Worm (Caenorhabditis elegans) whole organism, late embryonic: ENCODE data around the gene ebp-2.

ENCODE experiments used
- C08G9.2 ChIP-seq: sonication (generic microtip); optimal IDR thresholded peaks from 2 replicates; lab custom pipeline; 2016; ENCODE audit warnings: mild to moderate bottlenecking, missing genetic modification characterization, moderate library complexity, missing compliant biosample characterization
- C38D4.7 ChIP-seq: fragments of 200-800 bp; sonication (Bioruptor generic); optimal IDR thresholded peaks from 2 replicates; lab custom pipeline; 2018; ENCODE audit warnings: mild to moderate bottlenecking, missing genetic modification characterization, moderate library complexity, missing compliant biosample characterization
- F13H6.1 ChIP-seq: sonication (generic microtip); optimal IDR thresholded peaks from 2 replicates; lab custom pipeline; 2016; ENCODE audit warnings: missing genetic modification characterization, missing compliant biosample characterization
- K02D7.2 ChIP-seq: sonication (generic microtip); optimal IDR thresholded peaks from 2 replicates; lab custom pipeline; 2017; ENCODE audit warnings: mild to moderate bottlenecking, missing genetic modification characterization, missing compliant biosample characterization
- K09A11.1 ChIP-seq: sonication (generic microtip); optimal IDR thresholded peaks from 2 replicates; lab custom pipeline; 2017; ENCODE audit warnings: antibody characterized with exemption, mild to moderate bottlenecking, missing genetic modification characterization, missing compliant biosample characterization; ENCODE audit not compliant: insufficient read depth
- Y22D7AL.16 ChIP-seq: sonication (generic microtip); optimal IDR thresholded peaks from 2 replicates; lab custom pipeline; 2016; ENCODE audit warnings: missing genetic modification characterization, missing compliant biosample characterization
- ama-1 ChIP-seq: fragments of 150-350 bp; optimal IDR thresholded peaks from 2 replicates; lab custom pipeline; 2014
- ceh-14 ChIP-seq: sonication (generic microtip); optimal IDR thresholded peaks from 2 replicates; lab custom pipeline; 2016; ENCODE audit warnings: missing genotype, missing genetic modification characterization, missing compliant biosample characterization
- ceh-18 ChIP-seq: sonication (generic microtip); optimal IDR thresholded peaks from 2 replicates; lab custom pipeline; 2016; ENCODE audit warnings: missing genetic modification characterization, missing compliant biosample characterization
- ceh-22 ChIP-seq: sonication (generic microtip); optimal IDR thresholded peaks from 2 replicates; lab custom pipeline; 2017; ENCODE audit warnings: missing biosample characterization, missing genetic modification characterization
- ceh-30 ChIP-seq: fragments of 150-350 bp; optimal IDR thresholded peaks from 2 replicates; lab custom pipeline; 2014; ENCODE audit warnings: missing biosample characterization, missing genetic modification characterization
- ceh-31 ChIP-seq: sonication (generic microtip); optimal IDR thresholded peaks from 2 replicates; lab custom pipeline; 2016; ENCODE audit warnings: missing genetic modification characterization, missing compliant biosample characterization
- ceh-48 ChIP-seq: sonication (generic microtip); optimal IDR thresholded peaks from 2 replicates; lab custom pipeline; 2016; ENCODE audit warnings: missing genetic modification characterization, inconsistent platforms, missing compliant biosample characterization
- ceh-6 ChIP-seq: fragments of 200-800 bp; sonication (Bioruptor generic); optimal IDR thresholded peaks from 2 replicates; lab custom pipeline; 2018; ENCODE audit warnings: mild to moderate bottlenecking, missing genetic modification characterization, missing compliant biosample characterization
- che-1 ChIP-seq: sonication (generic microtip); optimal IDR thresholded peaks from 2 replicates; lab custom pipeline; 2016; ENCODE audit warnings: mild to moderate bottlenecking, missing genetic modification characterization, missing compliant biosample characterization
- dve-1 ChIP-seq: sonication (generic microtip); optimal IDR thresholded peaks from 2 replicates; lab custom pipeline; 2017; ENCODE audit warnings: antibody characterized with exemption, mild to moderate bottlenecking, missing genetic modification characterization, missing compliant biosample characterization
- ets-4 ChIP-seq: sonication (generic microtip); optimal IDR thresholded peaks from 2 replicates; lab custom pipeline; 2016; ENCODE audit warnings: missing genetic modification characterization, missing compliant biosample characterization
- eyg-1 ChIP-seq: sonication (generic microtip); optimal IDR thresholded peaks from 2 replicates; lab custom pipeline; 2016; ENCODE audit warnings: missing genotype, missing genetic modification characterization, missing compliant biosample characterization
- fax-1 ChIP-seq: sonication (generic microtip); optimal IDR thresholded peaks from 2 replicates; lab custom pipeline; 2016; ENCODE audit warnings: missing genotype, missing genetic modification characterization, missing compliant biosample characterization
- fkh-6 ChIP-seq: sonication (generic microtip); optimal IDR thresholded peaks from 2 replicates; lab custom pipeline; 2016; ENCODE audit warnings: missing genetic modification characterization, missing compliant biosample characterization
- gmeb-2 ChIP-seq: sonication (generic microtip); optimal IDR thresholded peaks from 2 replicates; lab custom pipeline; 2016; ENCODE audit warnings: missing genetic modification characterization, inconsistent platforms, missing compliant biosample characterization
- hlh-15 ChIP-seq: sonication (generic microtip); optimal IDR thresholded peaks from 2 replicates; lab custom pipeline; 2016; ENCODE audit warnings: missing genetic modification characterization, missing compliant biosample characterization
- hlh-30 ChIP-seq: sonication (generic microtip); optimal IDR thresholded peaks from 2 replicates; lab custom pipeline; 2017; ENCODE audit warnings: antibody characterized with exemption, missing genetic modification characterization, missing compliant biosample characterization; ENCODE audit not compliant: insufficient read depth
- hlh-6 ChIP-seq: sonication (generic microtip); optimal IDR thresholded peaks from 2 replicates; lab custom pipeline; 2016; ENCODE audit warnings: missing genotype, missing genetic modification characterization, missing compliant biosample characterization
- hlh-8 ChIP-seq: sonication (generic microtip); optimal IDR thresholded peaks from 2 replicates; lab custom pipeline; 2016; ENCODE audit warnings: missing genotype, missing genetic modification characterization, missing compliant biosample characterization
- lin-11 ChIP-seq: fragments of 200-800 bp; sonication (Bioruptor generic); optimal IDR thresholded peaks from 2 replicates; lab custom pipeline; 2018; ENCODE audit warnings: mild to moderate bottlenecking, missing genetic modification characterization, missing compliant biosample characterization
- nfya-1 ChIP-seq: sonication (generic microtip); optimal IDR thresholded peaks from 2 replicates; lab custom pipeline; 2017; ENCODE audit warnings: missing genetic modification characterization, mild to moderate bottlenecking, missing compliant biosample characterization, antibody characterized with exemption, moderate library complexity
- nhr-232 ChIP-seq: sonication (generic microtip); optimal IDR thresholded peaks from 2 replicates; lab custom pipeline; 2016; ENCODE audit warnings: missing genetic modification characterization, missing compliant biosample characterization
- pax-1 ChIP-seq: fragments of 150-350 bp; optimal IDR thresholded peaks from 2 replicates; lab custom pipeline; 2014; ENCODE audit warnings: missing biosample characterization, missing genetic modification characterization
- pha-2 ChIP-seq: sonication (generic microtip); optimal IDR thresholded peaks from 2 replicates; lab custom pipeline; 2017; ENCODE audit warnings: mild to moderate bottlenecking, missing genetic modification characterization, missing compliant biosample characterization
- rnt-1 ChIP-seq: sonication (generic microtip); optimal IDR thresholded peaks from 2 replicates; lab custom pipeline; 2016; ENCODE audit warnings: missing genetic modification characterization, missing compliant biosample characterization
- sdc-2 ChIP-seq: sonication (generic microtip); optimal IDR thresholded peaks from 2 replicates; lab custom pipeline; 2016; ENCODE audit warnings: missing genotype, missing genetic modification characterization, missing compliant biosample characterization
- tbx-2 ChIP-seq: sonication (generic microtip); optimal IDR thresholded peaks from 2 replicates; lab custom pipeline; 2016; ENCODE audit warnings: missing genetic modification characterization, missing compliant biosample characterization
- tbx-7 ChIP-seq: sonication (generic microtip); optimal IDR thresholded peaks from 2 replicates; lab custom pipeline; 2016; ENCODE audit warnings: missing genotype, missing genetic modification characterization, missing compliant biosample characterization
- ttx-3 ChIP-seq: sonication (generic microtip); optimal IDR thresholded peaks from 2 replicates; lab custom pipeline; 2016; ENCODE audit warnings: missing genetic modification reagents, missing genetic modification characterization, missing compliant biosample characterization
- unc-3 ChIP-seq, 2 experiments: fragments of 200-800 bp in 1 of 2; sonication (Bioruptor generic) in 1 of 2; sonication (generic microtip) in 1 of 2; conservative IDR thresholded peaks in 1 of 2; optimal IDR thresholded peaks in 1 of 2; 2 replicates each; pipeline versions ENCODE4 v1.3.6 to Lab custom; 2016 to 2022; ENCODE audit warnings: missing compliant biosample characterization in 2 of 2, missing genetic modification characterization in 2 of 2, missing genetic modification reagents in 1 of 2
- unc-42 ChIP-seq: sonication (generic microtip); optimal IDR thresholded peaks from 2 replicates; lab custom pipeline; 2016; ENCODE audit warnings: missing genotype, missing genetic modification characterization, missing compliant biosample characterization

Gene ebp-2

ce11 chrII:11433942-11434341, 8.6 kb upstream of the ebp-2 start, which contains the start of gene C05D12.5:
Gene C05D12.5, plus strand, starts transcription at chrII:11434242.
- TF ChIP-seq fax-1 (no peak), lin-11 (tag; lab: Kevin White, UChicago) (no peak), fkh-6 (tag; lab: Kevin White, UChicago) (no peak), ceh-22 (no peak), K02D7.2 (no peak), Y22D7AL.16 (tag; lab: Kevin White, UChicago) (no peak), hlh-15 (tag; lab: Kevin White, UChicago) (no peak), nfya-1 (tag; lab: Kevin White, UChicago) (no peak), hlh-8 (tag; lab: Kevin White, UChicago) (no peak), nhr-232 (tag; lab: Kevin White, UChicago) (no peak), ets-4 (no peak), K09A11.1 (tag; lab: Kevin White, UChicago) (no peak)

ce11 chrII:11438417-11438816, 4.1 kb upstream of the ebp-2 start, which contains the start of gene vha-6:
Gene vha-6, minus strand, starts transcription at chrII:11438452.
- no peak for TF ChIP-seq ama-1 (lab: Kevin White, UChicago)
- no peak for TF ChIP-seq nfya-1 (tag; lab: Kevin White, UChicago)
- TF ChIP-seq, all 69 proteins: peak for 0

- TF ChIP-seq unc-3 (GFP tag; conservative IDR thresholded peaks at IDR 0.05; lab: Robert Waterston, UW) (no peak), unc-3 (tag; optimal IDR thresholded peaks at IDR 0.05; lab: Kevin White, UChicago) (no peak), unc-42 (tag; lab: Kevin White, UChicago) (peak; percentile 93)
- TF ChIP-seq, all 69 proteins: peak for 1
Measured at ce11 chrII:11440265-11440664, 2.3 kb upstream of the ebp-2 start, which contains the start of gene VW02B12L.2. Gene VW02B12L.2, minus strand, starts transcription at chrII:11440329.

- TF ChIP-seq C08G9.2 (tag; lab: Kevin White, UChicago) (peak; percentile 8), ttx-3 (tag; lab: Kevin White, UChicago) (no peak), hlh-6 (peak; percentile 23)
Measured at ce11 chrII:11443128-11443527, 603 bp downstream of the ebp-2 start.

ce11 chrII:11443862-11444261, 1.3 kb downstream of the ebp-2 start, which contains the start of gene adbp-1:
Gene adbp-1, plus strand, starts transcription at chrII:11444162.
- no peak for TF ChIP-seq tbx-2 (tag; lab: Kevin White, UChicago)
- no peak for TF ChIP-seq pha-2 (tag; lab: Kevin White, UChicago)
- no peak for TF ChIP-seq ceh-31 (tag; lab: Kevin White, UChicago)
- no peak for TF ChIP-seq unc-3 (GFP tag; conservative IDR thresholded peaks at IDR 0.05; lab: Robert Waterston, UW)
- TF ChIP-seq unc-3 (tag; optimal IDR thresholded peaks at IDR 0.05; lab: Kevin White, UChicago): no peak
- no peak for TF ChIP-seq eyg-1 (tag; lab: Kevin White, UChicago)
- no peak for TF ChIP-seq ceh-14 (tag; lab: Kevin White, UChicago)
- TF ChIP-seq F13H6.1 (tag; lab: Kevin White, UChicago): no peak
- TF ChIP-seq pax-1 (tag; lab: Kevin White, UChicago): no peak
- no peak for TF ChIP-seq unc-42 (tag; lab: Kevin White, UChicago)
- TF ChIP-seq sdc-2 (tag; lab: Kevin White, UChicago): no peak
- no peak for TF ChIP-seq K09A11.1 (tag; lab: Kevin White, UChicago)
- no peak for TF ChIP-seq ceh-6 (GFP tag; lab: Kevin White, UChicago)
- no peak for TF ChIP-seq gmeb-2 (tag; lab: Kevin White, UChicago)
- no peak for TF ChIP-seq tbx-7 (tag; lab: Kevin White, UChicago)
- no peak for TF ChIP-seq hlh-30
- TF ChIP-seq C38D4.7 (GFP tag; lab: Kevin White, UChicago): no peak
- TF ChIP-seq Y22D7AL.16 (tag; lab: Kevin White, UChicago): no peak

- no peak for TF ChIP-seq Y22D7AL.16 (tag; lab: Kevin White, UChicago)
- no peak for TF ChIP-seq ceh-22
- no peak for TF ChIP-seq rnt-1 (tag; lab: Kevin White, UChicago)
- TF ChIP-seq che-1 (tag; lab: Kevin White, UChicago): no peak
- TF ChIP-seq ceh-48 (tag; lab: Kevin White, UChicago): no peak
- TF ChIP-seq hlh-30: no peak
- no peak for TF ChIP-seq fax-1
- no peak for TF ChIP-seq tbx-2 (tag; lab: Kevin White, UChicago)
- TF ChIP-seq ceh-18 (tag; lab: Kevin White, UChicago): no peak
- TF ChIP-seq ceh-14 (tag; lab: Kevin White, UChicago): no peak
- no peak for TF ChIP-seq ceh-30 (tag; lab: Kevin White, UChicago)
- TF ChIP-seq ttx-3 (tag; lab: Kevin White, UChicago): no peak
- no peak for TF ChIP-seq dve-1 (tag; lab: Kevin White, UChicago)
- TF ChIP-seq, all 69 proteins: peak for 0
Measured at ce11 chrII:11444973-11445372, 2.4 kb downstream of the ebp-2 start, which contains the start of gene W02B12.13. Gene W02B12.13, plus strand, starts transcription at chrII:11445273.
